Worm (Caenorhabditis elegans): Measurements from ENCODE around the gene F09E10.1.

The F09E10.1 gene

DNA sequence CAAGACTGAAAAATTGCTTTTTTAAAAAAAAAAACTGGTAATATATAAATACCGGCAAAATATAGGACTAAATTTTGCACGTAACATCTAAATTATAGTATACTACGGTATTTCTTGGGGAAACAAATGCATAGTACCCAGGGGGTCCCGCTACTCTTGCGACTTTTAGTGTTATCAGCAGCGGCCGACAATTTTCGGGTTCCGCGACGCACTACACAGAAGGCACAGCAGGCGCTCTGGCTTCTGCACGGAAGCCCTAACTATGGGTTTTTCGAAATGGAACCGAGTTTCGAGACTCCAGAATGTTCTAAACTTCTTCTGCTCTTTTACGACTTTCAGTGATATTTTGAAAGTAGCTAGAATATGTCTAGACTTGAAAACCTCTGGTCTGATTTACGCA is 14.0 kb downstream of the F09E10.1 start:
- TF ChIP-seq unc-62 (GFP tag; optimal IDR thresholded peaks at IDR 0.05): no peak

DNA sequence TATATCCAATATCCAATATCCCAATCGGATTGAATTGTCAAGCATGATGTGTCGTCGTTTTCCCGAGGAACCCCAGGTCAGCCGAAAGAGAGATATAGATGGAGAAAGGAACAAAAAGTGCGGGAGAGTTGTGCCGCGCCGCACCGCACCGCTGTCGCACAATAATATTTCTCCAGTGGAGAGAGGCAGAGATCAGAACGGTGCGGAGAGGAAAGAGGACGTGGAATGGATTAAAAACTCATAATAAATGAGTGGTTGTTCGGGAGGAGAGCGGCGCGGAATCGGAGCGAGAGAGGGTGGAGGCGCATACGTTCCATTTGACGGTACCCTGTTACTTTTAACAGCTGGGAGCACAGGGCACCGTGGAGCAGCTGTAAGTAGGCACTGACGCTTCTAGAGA is 14.9 kb downstream of the F09E10.1 start:
- TF ChIP-seq unc-62 (GFP tag; optimal IDR thresholded peaks at IDR 0.05): no peak

DNA sequence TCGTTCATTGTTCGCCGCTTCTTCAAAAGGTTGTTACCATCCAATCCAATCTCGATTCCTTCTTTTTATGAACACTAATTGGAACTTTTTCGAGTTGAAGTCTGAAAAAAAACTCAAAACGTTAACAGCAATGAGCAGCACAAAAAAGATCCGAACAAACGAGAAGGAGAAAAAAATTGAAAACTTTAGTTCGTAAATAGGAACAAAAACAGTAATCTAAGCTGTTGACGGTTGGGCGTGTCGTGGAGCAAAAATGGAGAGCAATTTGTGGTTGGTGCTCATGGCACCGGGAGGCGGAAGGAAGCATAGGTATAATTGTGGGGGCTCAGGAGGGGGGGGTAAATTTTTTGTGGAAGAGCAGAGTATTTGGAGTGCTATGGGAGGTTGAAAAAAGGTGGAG is 18.8 kb downstream of the F09E10.1 start, which contains the start of gene toca-1:
toca-1 (minus strand) TSS at position 101 of the 400 bp plus-strand sequence.
- no peak for TF ChIP-seq unc-62 (GFP tag; optimal IDR thresholded peaks at IDR 0.05)

DNA sequence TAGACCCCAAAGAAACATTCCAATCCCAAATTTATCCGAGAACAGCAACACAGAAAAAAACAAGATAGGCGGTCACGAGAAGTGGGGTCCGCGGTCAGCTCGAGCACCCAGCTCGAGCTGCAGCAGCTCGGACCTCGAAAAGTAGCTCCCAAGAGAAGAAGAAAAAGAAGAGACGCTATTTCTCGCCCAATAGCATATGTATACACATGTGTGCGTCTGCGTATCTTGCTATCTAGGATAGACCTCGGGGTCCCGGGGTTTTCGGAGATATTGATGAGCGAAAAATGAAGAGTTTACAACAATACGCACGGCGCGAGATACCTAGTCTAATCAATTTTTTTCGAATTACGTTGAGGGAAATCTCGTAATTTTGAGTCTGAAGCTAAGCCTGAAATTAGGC is 19.5 kb downstream of the F09E10.1 start:
- no peak for TF ChIP-seq unc-62 (GFP tag; optimal IDR thresholded peaks at IDR 0.05)

DNA sequence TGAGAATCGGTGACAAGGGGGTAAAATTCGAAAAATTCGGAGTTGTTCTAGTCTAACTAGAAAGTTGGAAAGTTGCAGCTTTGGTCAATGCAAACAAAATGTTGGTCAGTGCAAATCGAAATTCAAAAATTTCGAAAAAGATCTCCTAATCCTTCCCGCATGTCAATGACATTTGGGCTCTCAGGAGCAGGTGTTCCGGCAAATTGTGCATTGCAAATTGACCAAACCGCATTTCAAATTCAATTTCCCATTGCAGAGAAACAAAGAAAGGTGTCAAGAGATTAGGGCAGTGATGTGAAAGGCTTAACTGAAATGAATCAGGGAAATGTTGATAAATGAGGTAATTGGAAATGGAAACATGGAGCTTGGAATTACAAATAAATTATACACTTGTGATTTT is 20.7 kb downstream of the F09E10.1 start:
- TF ChIP-seq unc-62 (GFP tag; optimal IDR thresholded peaks at IDR 0.05): no peak

DNA sequence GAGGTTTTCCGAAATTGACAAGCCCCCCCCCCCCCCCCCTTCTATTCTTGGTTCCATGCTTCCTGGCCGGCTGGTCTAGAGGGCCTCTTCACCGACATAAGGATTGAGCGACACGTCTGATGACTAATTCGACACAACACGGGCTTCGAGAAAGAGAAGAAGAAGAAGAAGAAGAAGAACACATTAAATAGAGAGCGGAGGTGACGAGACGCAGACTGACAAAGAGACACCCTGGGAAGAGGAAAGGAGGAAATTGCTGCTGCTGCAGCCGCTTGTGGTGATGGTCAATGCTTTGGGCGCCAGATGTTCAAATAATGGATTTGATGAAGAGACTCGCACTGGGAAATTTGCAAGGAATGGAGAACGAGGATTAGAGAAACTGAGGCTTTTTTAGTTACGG is 22.0 kb downstream of the F09E10.1 start:
- TF ChIP-seq unc-62 (GFP tag; optimal IDR thresholded peaks at IDR 0.05): no peak

DNA sequence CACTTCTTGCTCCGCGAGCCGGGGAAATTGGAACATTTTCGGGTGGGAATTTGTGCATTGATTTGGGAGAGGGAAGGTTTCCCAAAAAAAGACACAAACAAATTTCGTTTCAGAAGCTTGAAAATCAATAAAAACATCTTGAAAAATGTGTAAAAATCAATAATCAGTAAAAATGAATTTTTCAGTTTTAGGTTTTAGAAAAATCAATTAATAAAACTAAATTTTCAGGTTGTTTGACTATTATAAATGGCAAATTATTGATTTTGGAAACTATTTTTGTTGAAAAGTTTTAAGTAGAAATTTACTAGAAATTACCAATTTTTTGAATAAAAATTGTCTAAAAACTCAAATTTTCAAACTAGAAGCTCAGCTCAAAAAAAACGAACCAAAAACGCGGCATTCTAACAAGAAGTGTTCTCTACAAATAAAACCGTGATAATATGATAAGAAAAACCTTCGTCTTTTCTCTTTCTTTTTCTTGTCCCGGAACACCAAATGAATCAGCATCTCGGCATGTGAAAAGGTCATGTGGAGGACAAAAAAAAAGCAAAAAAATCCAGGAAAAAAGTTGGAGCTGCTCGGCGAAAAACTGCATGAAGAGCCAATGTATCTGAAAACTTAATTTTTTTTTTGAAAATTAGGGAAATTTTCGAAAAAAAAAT is 23.1 kb downstream of the F09E10.1 start:
- TF ChIP-seq unc-62 (GFP tag; optimal IDR thresholded peaks at IDR 0.05): no peak

DNA sequence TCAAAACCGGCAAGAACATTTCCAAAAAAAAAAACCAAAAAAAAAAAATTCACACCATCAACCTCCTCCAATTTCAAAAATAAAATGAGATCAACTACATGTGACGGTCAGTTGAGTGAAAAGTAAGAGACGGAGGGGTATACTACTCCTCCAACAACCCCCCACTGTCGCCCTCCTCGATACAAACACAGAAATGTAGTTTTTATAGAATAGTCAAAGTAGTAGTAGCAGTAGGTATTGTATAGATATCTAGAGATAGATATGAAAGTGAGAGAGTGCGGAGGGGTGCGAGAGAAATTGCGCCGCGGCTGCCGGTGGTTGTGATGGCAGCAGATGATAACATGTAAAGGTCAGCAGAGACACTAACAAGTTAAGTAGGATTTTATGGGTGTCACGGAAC is 24.7 kb downstream of the F09E10.1 start:
- no peak for TF ChIP-seq unc-62 (GFP tag; optimal IDR thresholded peaks at IDR 0.05)

DNA sequence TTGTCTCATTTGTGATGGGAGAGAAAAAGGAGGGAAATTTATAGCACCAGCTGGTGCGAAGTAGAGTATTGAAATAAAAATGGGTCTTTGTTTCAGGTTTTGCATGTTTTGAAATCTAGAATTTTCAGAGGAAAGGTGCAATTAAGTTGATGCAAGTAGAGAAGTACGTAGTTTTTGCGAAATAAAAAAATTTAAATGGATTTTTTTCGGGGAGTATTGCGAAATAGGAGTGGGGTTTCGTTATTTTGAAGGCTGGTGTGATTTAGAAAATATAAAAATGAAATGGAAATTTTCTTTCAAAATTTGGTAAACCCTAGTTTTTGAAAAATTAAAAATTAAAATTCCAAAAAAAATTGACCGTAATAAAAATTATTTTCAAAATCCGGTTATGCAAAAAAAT is 25.5 kb downstream of the F09E10.1 start:
- TF ChIP-seq unc-62 (GFP tag; optimal IDR thresholded peaks at IDR 0.05): no peak

DNA sequence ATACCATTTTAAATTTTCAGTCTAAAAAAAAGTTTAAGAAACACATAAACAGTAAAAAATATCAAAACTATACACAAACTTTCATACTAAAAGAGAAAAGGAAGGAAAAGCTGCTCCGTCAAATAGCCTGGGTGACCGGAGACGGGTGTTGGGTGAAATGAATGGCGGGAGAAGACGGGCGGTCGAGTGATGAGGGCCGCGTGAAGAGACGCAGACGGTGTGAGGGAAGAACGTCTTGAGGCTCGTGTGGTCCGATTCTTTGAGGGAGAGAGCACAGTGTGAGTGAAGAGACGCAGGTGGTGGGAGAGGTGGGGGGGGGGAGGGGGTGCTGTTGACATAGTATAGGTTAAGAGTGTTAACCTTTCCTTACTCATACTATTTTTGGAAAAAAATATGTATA is 26.4 kb downstream of the F09E10.1 start:
- no peak for TF ChIP-seq unc-62 (GFP tag; optimal IDR thresholded peaks at IDR 0.05)

DNA sequence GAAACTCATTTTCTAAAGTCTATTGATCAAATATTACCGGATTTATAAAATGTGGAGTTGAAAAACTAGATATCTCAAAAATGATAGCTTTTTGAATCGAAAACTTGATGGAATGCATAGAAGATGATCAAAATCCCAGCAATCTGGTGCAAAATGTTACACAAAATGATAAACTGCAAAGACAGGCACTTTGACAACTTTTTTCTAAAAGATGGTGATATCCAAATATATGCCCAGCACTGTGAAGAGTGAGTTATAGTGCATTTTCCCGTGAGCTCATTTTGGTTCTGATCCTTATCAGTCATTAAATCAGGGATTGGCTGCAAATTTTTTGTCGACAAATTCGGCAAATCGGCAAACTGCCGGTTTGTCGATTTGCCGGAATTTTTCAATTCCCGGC is 32.7 kb downstream of the F09E10.1 start, which contains the start of gene K06A9.3:
K06A9.3 (minus strand) TSS at position 101 of the 400 bp plus-strand sequence.
- TF ChIP-seq unc-62 (GFP tag; optimal IDR thresholded peaks at IDR 0.05): no peak

DNA sequence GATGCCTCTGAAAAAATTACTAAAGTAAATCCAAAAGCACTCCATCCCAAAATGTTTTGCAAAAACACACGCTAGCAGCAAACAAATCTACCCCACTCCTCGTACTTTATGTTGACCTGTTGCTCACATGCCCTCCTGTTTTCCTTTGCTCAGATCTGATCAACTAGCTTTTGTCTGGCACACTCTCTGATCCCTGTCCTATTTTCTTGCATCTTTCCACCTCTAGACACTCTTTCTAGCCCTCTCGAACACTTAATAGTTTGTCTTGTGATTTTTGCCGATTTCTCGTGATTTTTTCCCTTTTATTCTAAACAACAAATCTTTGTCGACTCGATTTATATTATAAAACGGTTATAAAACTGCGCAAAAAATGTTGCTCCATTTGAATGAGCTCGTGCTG is 33.5 kb downstream of the F09E10.1 start, which contains the start of gene K06A9.2:
K06A9.2 (plus strand) TSS at position 229 of the 400 bp plus-strand sequence.
- no peak for TF ChIP-seq unc-62 (GFP tag; optimal IDR thresholded peaks at IDR 0.05)

DNA sequence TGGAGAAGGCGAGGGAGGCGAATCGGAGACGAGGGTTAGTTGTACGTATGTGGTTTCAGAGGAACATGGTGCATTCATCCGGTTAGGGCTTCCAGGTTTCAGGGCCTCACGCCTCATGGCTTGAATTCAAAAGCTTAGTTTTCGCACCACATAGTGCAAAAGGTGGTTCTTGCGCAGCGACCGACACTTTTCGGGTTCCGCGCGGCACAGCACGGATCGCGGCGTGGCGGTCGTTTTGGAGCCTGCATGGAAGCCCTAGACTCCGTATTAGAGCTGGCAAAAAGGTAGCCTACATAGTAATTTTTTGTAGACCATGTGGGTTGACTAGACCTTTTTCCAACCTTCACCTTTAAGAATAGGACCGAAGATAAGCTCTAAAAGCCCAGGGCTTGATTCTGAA is 36.2 kb downstream of the F09E10.1 start:
- TF ChIP-seq unc-62 (GFP tag; optimal IDR thresholded peaks at IDR 0.05): no peak

DNA sequence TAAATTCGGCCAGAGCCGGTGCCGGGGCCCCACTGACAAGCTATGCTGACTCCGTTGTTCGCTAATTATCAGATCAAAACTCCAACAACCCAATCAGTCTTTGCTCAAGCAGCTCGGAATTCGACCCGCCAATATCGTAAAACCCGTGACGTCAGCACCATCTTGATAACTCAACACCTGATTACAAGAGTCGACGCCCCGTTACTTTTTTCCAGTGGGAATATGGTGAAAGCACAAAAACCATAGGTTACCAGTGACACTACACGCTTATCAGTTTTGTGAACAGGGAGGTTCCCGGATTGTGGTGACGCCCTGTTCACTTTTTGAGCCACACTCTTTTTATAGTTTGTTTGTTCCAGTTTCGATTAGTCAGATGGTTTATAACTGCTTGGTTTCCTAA is 38.5 kb downstream of the F09E10.1 start:
- TF ChIP-seq unc-62 (GFP tag; optimal IDR thresholded peaks at IDR 0.05): no peak

DNA sequence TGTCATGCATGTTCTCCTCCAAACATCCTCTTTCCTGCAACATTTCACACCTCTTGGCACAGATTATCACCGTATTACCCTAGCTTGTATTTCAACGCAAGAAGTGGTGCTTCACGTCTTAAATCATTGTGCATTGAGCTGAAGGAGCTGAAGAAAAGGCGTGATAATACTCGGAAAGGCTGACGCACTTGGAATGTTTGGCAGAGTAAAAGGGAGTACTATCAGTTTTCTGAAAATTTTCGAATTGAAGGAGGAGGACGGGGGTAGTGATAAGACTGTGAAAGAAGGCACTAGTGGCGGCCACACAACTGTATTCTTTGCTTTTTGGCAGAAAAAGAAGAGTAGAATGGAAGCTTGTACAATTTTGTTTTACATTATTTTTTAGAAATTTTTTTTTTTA is 40.8 kb downstream of the F09E10.1 start:
- TF ChIP-seq unc-62 (GFP tag; optimal IDR thresholded peaks at IDR 0.05): no peak

DNA sequence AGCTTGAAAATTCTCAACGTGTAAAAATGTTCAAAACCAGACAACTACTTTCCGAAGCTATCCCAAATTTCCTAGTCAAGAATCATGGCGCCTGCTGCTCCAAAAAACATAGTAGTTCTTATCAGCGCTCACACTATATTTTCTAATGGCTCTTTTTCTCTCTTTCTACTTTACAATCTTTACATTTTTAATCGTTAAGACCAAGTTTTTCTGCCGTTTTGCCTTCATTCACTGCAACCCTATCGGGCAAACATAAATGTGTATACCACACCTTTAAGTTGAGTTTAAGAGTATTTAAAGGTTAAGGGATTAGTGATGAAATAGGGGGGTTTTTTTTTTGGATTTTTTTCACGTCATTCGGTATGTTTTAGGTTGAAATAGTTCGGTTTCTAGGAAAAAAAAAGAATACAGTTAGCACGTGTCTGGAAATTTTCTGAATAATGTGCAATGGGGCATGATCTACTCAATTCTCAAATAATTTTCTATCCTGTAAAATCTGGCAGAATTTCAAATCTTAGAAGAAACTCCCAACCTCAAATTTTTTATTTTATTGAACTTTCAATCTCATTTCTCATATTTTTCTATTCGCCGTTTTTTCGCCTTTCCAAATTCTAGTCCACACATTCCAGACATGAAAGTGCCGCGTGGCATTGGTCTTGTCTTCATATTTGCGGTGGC is 44.4 kb downstream of the F09E10.1 start, which contains the start of gene K06A9.1:
K06A9.1 (plus strand) TSS at position 628 of the 678 bp plus-strand sequence.
- no peak for TF ChIP-seq unc-62 (GFP tag; optimal IDR thresholded peaks at IDR 0.05)

DNA sequence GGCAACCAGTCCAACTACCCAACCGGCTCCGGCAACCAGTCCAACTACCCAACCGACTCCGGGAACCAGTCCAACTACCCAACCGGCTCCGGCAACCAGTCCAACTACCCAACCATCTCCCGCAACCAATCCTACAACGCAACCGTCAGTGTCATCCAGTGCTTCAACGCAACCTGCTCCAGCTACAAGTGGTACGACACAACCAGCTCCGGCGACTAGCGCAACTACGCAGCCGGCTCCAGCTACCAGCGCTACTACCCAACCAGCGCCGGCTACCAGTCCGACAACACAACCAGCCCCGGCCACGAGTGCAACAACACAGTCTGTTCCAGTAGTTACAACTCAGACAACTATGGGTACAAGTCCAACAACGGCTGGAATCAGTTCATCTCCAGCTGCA is 46.5 kb downstream of the F09E10.1 start:
- TF ChIP-seq unc-62 (GFP tag; optimal IDR thresholded peaks at IDR 0.05): no peak
